Fruit fly (Drosophila melanogaster) whole organism, pupa: ENCODE results near the gene sau.

ENCODE experiments used
- CG9948 ChIP-seq: fragments of 200-800 bp; sonication (Bioruptor generic); optimal IDR thresholded peaks from 2 replicates; lab custom pipeline; 2018; ENCODE audit warnings: missing biosample characterization, mild to moderate bottlenecking, missing genetic modification characterization, moderate library complexity
- Ets98B ChIP-seq: fragments of 200-800 bp; sonication (Bioruptor generic); IDR thresholded peaks from 2 replicates; pipeline ENCODE4 v1.3.6; 2022; ENCODE audit warnings: missing biosample characterization, missing genetic modification characterization

- TF ChIP-seq CG9948 (tag; lab: Kevin White, UChicago) (peak; percentile 56), Ets98B (GFP tag; lab: Robert Waterston, UW) (peak; percentile 68)
Observed at dm6 chr2L:2226259-2227121, at the start of gene sau, which contains the start of gene CG15387.
